Worm (Caenorhabditis elegans) whole organism, late embryonic: ENCODE measurements around the gene F54H5.14.

ENCODE experiments used
- C08G9.2 ChIP-seq: sonication (generic microtip); optimal IDR thresholded peaks from 2 replicates; lab custom pipeline; 2016; ENCODE audit warnings: mild to moderate bottlenecking, missing genetic modification characterization, moderate library complexity, missing compliant biosample characterization
- C38D4.7 ChIP-seq: fragments of 200-800 bp; sonication (Bioruptor generic); optimal IDR thresholded peaks from 2 replicates; lab custom pipeline; 2018; ENCODE audit warnings: mild to moderate bottlenecking, missing genetic modification characterization, moderate library complexity, missing compliant biosample characterization
- K02D7.2 ChIP-seq: sonication (generic microtip); optimal IDR thresholded peaks from 2 replicates; lab custom pipeline; 2017; ENCODE audit warnings: mild to moderate bottlenecking, missing genetic modification characterization, missing compliant biosample characterization
- K09A11.1 ChIP-seq: sonication (generic microtip); optimal IDR thresholded peaks from 2 replicates; lab custom pipeline; 2017; ENCODE audit warnings: antibody characterized with exemption, mild to moderate bottlenecking, missing genetic modification characterization, missing compliant biosample characterization; ENCODE audit not compliant: insufficient read depth
- T23F11.4 ChIP-seq: fragments of 200-800 bp; sonication (Bioruptor generic); optimal IDR thresholded peaks from 2 replicates; lab custom pipeline; 2018; ENCODE audit warnings: mild to moderate bottlenecking, missing genetic modification characterization, missing compliant biosample characterization
- ahr-1 ChIP-seq: sonication (generic microtip); optimal IDR thresholded peaks from 2 replicates; lab custom pipeline; 2016; ENCODE audit warnings: missing genetic modification characterization, missing compliant biosample characterization
- ceh-14 ChIP-seq: sonication (generic microtip); optimal IDR thresholded peaks from 2 replicates; lab custom pipeline; 2016; ENCODE audit warnings: missing genotype, missing genetic modification characterization, missing compliant biosample characterization
- ceh-22 ChIP-seq: sonication (generic microtip); optimal IDR thresholded peaks from 2 replicates; lab custom pipeline; 2017; ENCODE audit warnings: missing biosample characterization, missing genetic modification characterization
- ceh-24 ChIP-seq: sonication (generic microtip); optimal IDR thresholded peaks from 2 replicates; lab custom pipeline; 2016; ENCODE audit warnings: mild to moderate bottlenecking, missing genetic modification characterization, missing compliant biosample characterization
- ceh-34 ChIP-seq: sonication (generic microtip); optimal IDR thresholded peaks from 2 replicates; lab custom pipeline; 2016; ENCODE audit warnings: mild to moderate bottlenecking, missing genetic modification characterization, missing compliant biosample characterization
- ceh-45 ChIP-seq: fragments of 200-800 bp; sonication (Bioruptor generic); IDR thresholded peaks from 2 replicates; pipeline ENCODE4 v1.3.6; 2022; ENCODE audit warnings: missing genetic modification reagents, missing genetic modification characterization, missing compliant biosample characterization
- ceh-48 ChIP-seq: sonication (generic microtip); optimal IDR thresholded peaks from 2 replicates; lab custom pipeline; 2016; ENCODE audit warnings: missing genetic modification characterization, inconsistent platforms, missing compliant biosample characterization
- dmd-4 ChIP-seq: sonication (generic microtip); optimal IDR thresholded peaks from 2 replicates; lab custom pipeline; 2016; ENCODE audit warnings: borderline replicate concordance, missing genetic modification characterization, missing compliant biosample characterization
- dve-1 ChIP-seq: sonication (generic microtip); optimal IDR thresholded peaks from 2 replicates; lab custom pipeline; 2017; ENCODE audit warnings: antibody characterized with exemption, mild to moderate bottlenecking, missing genetic modification characterization, missing compliant biosample characterization
- ets-4 ChIP-seq: sonication (generic microtip); optimal IDR thresholded peaks from 2 replicates; lab custom pipeline; 2016; ENCODE audit warnings: missing genetic modification characterization, missing compliant biosample characterization
- eyg-1 ChIP-seq: sonication (generic microtip); optimal IDR thresholded peaks from 2 replicates; lab custom pipeline; 2016; ENCODE audit warnings: missing genotype, missing genetic modification characterization, missing compliant biosample characterization
- fax-1 ChIP-seq: sonication (generic microtip); optimal IDR thresholded peaks from 2 replicates; lab custom pipeline; 2016; ENCODE audit warnings: missing genotype, missing genetic modification characterization, missing compliant biosample characterization
- fkh-6 ChIP-seq: sonication (generic microtip); optimal IDR thresholded peaks from 2 replicates; lab custom pipeline; 2016; ENCODE audit warnings: missing genetic modification characterization, missing compliant biosample characterization
- hlh-30 ChIP-seq: sonication (generic microtip); optimal IDR thresholded peaks from 2 replicates; lab custom pipeline; 2017; ENCODE audit warnings: antibody characterized with exemption, missing genetic modification characterization, missing compliant biosample characterization; ENCODE audit not compliant: insufficient read depth
- hlh-6 ChIP-seq: sonication (generic microtip); optimal IDR thresholded peaks from 2 replicates; lab custom pipeline; 2016; ENCODE audit warnings: missing genotype, missing genetic modification characterization, missing compliant biosample characterization
- lim-6 ChIP-seq: sonication (generic microtip); optimal IDR thresholded peaks from 2 replicates; lab custom pipeline; 2016; ENCODE audit warnings: missing genetic modification characterization, missing compliant biosample characterization
- madf-2 ChIP-seq: sonication (generic microtip); optimal IDR thresholded peaks from 2 replicates; lab custom pipeline; 2017; ENCODE audit warnings: missing genetic modification characterization, missing compliant biosample characterization
- npax-4 ChIP-seq: sonication (generic microtip); optimal IDR thresholded peaks from 2 replicates; lab custom pipeline; 2016; ENCODE audit warnings: missing genetic modification characterization, missing compliant biosample characterization
- pag-3 ChIP-seq: sonication (generic microtip); optimal IDR thresholded peaks from 2 replicates; lab custom pipeline; 2016; ENCODE audit warnings: missing compliant biosample characterization, missing genetic modification characterization, borderline replicate concordance
- pat-9 ChIP-seq: fragments of 200-800 bp; sonication (Bioruptor generic); optimal IDR thresholded peaks from 2 replicates; lab custom pipeline; 2018; ENCODE audit warnings: mild to moderate bottlenecking, missing genetic modification characterization, moderate library complexity, missing compliant biosample characterization
- pax-1 ChIP-seq: fragments of 150-350 bp; optimal IDR thresholded peaks from 2 replicates; lab custom pipeline; 2014; ENCODE audit warnings: missing biosample characterization, missing genetic modification characterization
- pqm-1 ChIP-seq: sonication (generic microtip); optimal IDR thresholded peaks from 2 replicates; lab custom pipeline; 2016; ENCODE audit warnings: missing genetic modification characterization, missing compliant biosample characterization
- ref-2 ChIP-seq: sonication (generic microtip); optimal IDR thresholded peaks from 2 replicates; lab custom pipeline; 2016; ENCODE audit warnings: missing genetic modification characterization, missing compliant biosample characterization
- sox-2 ChIP-seq: fragments of 200-800 bp; sonication (Bioruptor generic); IDR thresholded peaks from 2 replicates; pipeline ENCODE4 v1.3.6; 2022; ENCODE audit warnings: missing genetic modification reagents, missing genetic modification characterization, missing compliant biosample characterization
- unc-3 ChIP-seq, 2 experiments: fragments of 200-800 bp in 1 of 2; sonication (Bioruptor generic) in 1 of 2; sonication (generic microtip) in 1 of 2; conservative IDR thresholded peaks in 1 of 2; optimal IDR thresholded peaks in 1 of 2; 2 replicates each; pipeline versions ENCODE4 v1.3.6 to Lab custom; 2016 to 2022; ENCODE audit warnings: missing compliant biosample characterization in 2 of 2, missing genetic modification characterization in 2 of 2, missing genetic modification reagents in 1 of 2
- unc-42 ChIP-seq: sonication (generic microtip); optimal IDR thresholded peaks from 2 replicates; lab custom pipeline; 2016; ENCODE audit warnings: missing genotype, missing genetic modification characterization, missing compliant biosample characterization
- ztf-16 ChIP-seq: sonication (generic microtip); optimal IDR thresholded peaks from 2 replicates; lab custom pipeline; 2017; ENCODE audit warnings: missing genetic modification characterization, missing compliant biosample characterization

The F54H5.14 gene

ce11 chrII:6651719-6652118 is 26.5 kb upstream of the F54H5.14 start, which contains the start of gene sra-26:
TSS of gene sra-26 (minus strand) at chrII:6651819.
- TF ChIP-seq ets-4 (no peak), dmd-4 (tag; lab: Kevin White, UChicago) (no peak), lim-6 (no peak), ceh-14 (no peak), ztf-16 (tag; lab: Kevin White, UChicago) (no peak), hlh-30 (no peak), sox-2 (GFP tag; lab: Robert Waterston, UW) (no peak), ahr-1 (tag; lab: Kevin White, UChicago) (no peak)
- TF ChIP-seq, all 69 proteins: peak for 0

DNA sequence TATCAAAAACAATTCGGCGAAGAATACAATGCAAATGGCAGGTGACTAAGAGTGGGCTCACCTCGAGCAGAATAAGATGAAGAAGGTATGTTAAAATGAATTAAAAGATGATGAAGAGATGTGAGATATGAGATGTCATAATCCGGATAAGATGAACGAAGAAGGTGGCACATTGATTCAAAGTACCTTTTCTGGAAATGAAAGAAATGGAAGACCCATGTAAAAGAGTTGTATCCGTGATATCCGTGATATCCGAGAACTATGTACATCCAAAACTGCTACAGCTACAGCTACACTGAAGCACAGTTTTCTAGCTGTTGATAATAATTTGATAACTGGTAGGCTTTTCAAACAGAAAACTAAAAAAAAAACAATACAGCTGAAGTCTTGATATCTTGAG is 23.8 kb upstream of the F54H5.14 start, which contains the start of gene oig-8:
Gene oig-8, minus strand, starts transcription at position 101 of the 400 bp plus-strand sequence.
- TF ChIP-seq fax-1 (tag; lab: Kevin White, UChicago) (no peak), pax-1 (tag; lab: Kevin White, UChicago) (no peak), pqm-1 (tag; lab: Kevin White, UChicago) (no peak), pat-9 (tag; lab: Kevin White, UChicago) (no peak)

- TF ChIP-seq fax-1 (tag; lab: Kevin White, UChicago) (no peak), unc-3 (GFP tag; conservative IDR thresholded peaks at IDR 0.05; lab: Robert Waterston, UW) (no peak), unc-3 (tag; optimal IDR thresholded peaks at IDR 0.05; lab: Kevin White, UChicago) (no peak), dve-1 (tag; lab: Kevin White, UChicago) (no peak), ceh-24 (tag; lab: Kevin White, UChicago) (no peak), ceh-48 (tag; lab: Kevin White, UChicago) (no peak), ztf-16 (tag; lab: Kevin White, UChicago) (no peak), eyg-1 (tag; lab: Kevin White, UChicago) (no peak), fkh-6 (tag; lab: Kevin White, UChicago) (no peak), K02D7.2 (tag; lab: Kevin White, UChicago) (no peak), hlh-6 (tag; lab: Kevin White, UChicago) (no peak), madf-2 (tag; lab: Kevin White, UChicago) (no peak), pat-9 (tag; lab: Kevin White, UChicago) (no peak), ahr-1 (tag; lab: Kevin White, UChicago) (no peak), ceh-22 (tag; lab: Kevin White, UChicago) (no peak), lim-6 (no peak), C38D4.7 (GFP tag; lab: Kevin White, UChicago) (no peak), K09A11.1 (no peak), C08G9.2 (tag; lab: Kevin White, UChicago) (no peak), pag-3 (tag; lab: Kevin White, UChicago) (no peak)
Measured at ce11 chrII:6646903-6647302, 21.7 kb upstream of the F54H5.14 start.

- TF ChIP-seq npax-4 (no peak), C08G9.2 (tag; lab: Kevin White, UChicago) (no peak), ets-4 (no peak), ceh-34 (tag; lab: Kevin White, UChicago) (no peak), T23F11.4 (GFP tag; lab: Kevin White, UChicago) (no peak)
Measured at ce11 chrII:6642651-6643167, 17.5 kb upstream of the F54H5.14 start, which contains the start of gene T19D12.6. TSS of gene T19D12.6 (minus strand) at chrII:6643117.

DNA sequence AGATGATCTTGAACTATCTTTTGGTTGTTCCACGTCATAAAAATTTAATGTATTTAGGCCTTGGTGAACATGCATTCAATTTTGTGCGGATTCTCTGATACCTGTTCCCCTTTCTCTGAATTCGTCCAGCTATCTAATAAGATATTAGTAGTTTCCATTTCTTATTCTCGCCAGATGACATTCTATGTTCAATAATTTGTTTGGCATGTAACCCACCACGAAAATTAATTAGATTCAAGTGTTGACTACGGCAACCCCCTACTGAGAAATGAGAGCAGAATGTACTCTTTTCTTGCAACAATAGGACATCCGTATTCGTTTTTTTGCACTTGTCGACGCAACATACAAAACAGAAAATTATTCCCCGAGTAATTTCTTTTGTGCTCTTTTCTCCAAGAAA is 17.0 kb upstream of the F54H5.14 start:
- TF ChIP-seq ref-2, result no peak
- TF ChIP-seq eyg-1 (tag; lab: Kevin White, UChicago), result no peak
- no peak for TF ChIP-seq ceh-45 (GFP tag; lab: Robert Waterston, UW)
- no peak for TF ChIP-seq sox-2 (GFP tag; lab: Robert Waterston, UW)
- peak; percentile 67 for TF ChIP-seq unc-42 (tag; lab: Kevin White, UChicago)
